Fruit fly (Drosophila melanogaster): ENCODE results near the gene CG32812.

CG32812 gene

dm6 chrX:1282433-1282832 is 4.7 kb upstream of the CG32812 start:
- TF ChIP-seq EcR (GFP tag; optimal IDR thresholded peaks at IDR 0.05) (no peak), CG8478 (optimal IDR thresholded peaks at IDR 0.05) (no peak), pan (optimal IDR thresholded peaks at IDR 0.05) (no peak), usp (GFP tag; optimal IDR thresholded peaks at IDR 0.05) (no peak), psq (optimal IDR thresholded peaks at IDR 0.05) (no peak)

- TF ChIP-seq psq (optimal IDR thresholded peaks at IDR 0.05) (no peak), usp (GFP tag; optimal IDR thresholded peaks at IDR 0.05) (no peak), CG8478 (optimal IDR thresholded peaks at IDR 0.05) (no peak), Dll (optimal IDR thresholded peaks at IDR 0.05) (no peak), pan (optimal IDR thresholded peaks at IDR 0.05) (no peak), EcR (GFP tag; optimal IDR thresholded peaks at IDR 0.05) (no peak)
These were observed 4.0 kb upstream of the CG32812 start for dm6 chrX:1282953-1283568.

- TF ChIP-seq EcR (GFP tag; optimal IDR thresholded peaks at IDR 0.05): no peak
- TF ChIP-seq Dll (optimal IDR thresholded peaks at IDR 0.05): no peak
- no peak for TF ChIP-seq usp (GFP tag; optimal IDR thresholded peaks at IDR 0.05)
These were observed 2.9 kb upstream of the CG32812 start for dm6 chrX:1284238-1284637.

dm6 chrX:1285273-1285672 is 1.8 kb upstream of the CG32812 start:
- no peak for TF ChIP-seq psq (optimal IDR thresholded peaks at IDR 0.05)
- no peak for TF ChIP-seq Dll (optimal IDR thresholded peaks at IDR 0.05)
- TF ChIP-seq CG8478 (optimal IDR thresholded peaks at IDR 0.05): no peak
- no peak for TF ChIP-seq EcR (GFP tag; optimal IDR thresholded peaks at IDR 0.05)
- no peak for TF ChIP-seq pan (optimal IDR thresholded peaks at IDR 0.05)
- no peak for TF ChIP-seq usp (GFP tag; optimal IDR thresholded peaks at IDR 0.05)

dm6 chrX:1286136-1286535 is 954 bp upstream of the CG32812 start:
- TF ChIP-seq CG8478 (optimal IDR thresholded peaks at IDR 0.05) (no peak), Dll (optimal IDR thresholded peaks at IDR 0.05) (no peak), EcR (GFP tag; optimal IDR thresholded peaks at IDR 0.05) (no peak), psq (optimal IDR thresholded peaks at IDR 0.05) (no peak), pan (optimal IDR thresholded peaks at IDR 0.05) (no peak), usp (GFP tag; optimal IDR thresholded peaks at IDR 0.05) (no peak)

- no peak for TF ChIP-seq psq (optimal IDR thresholded peaks at IDR 0.05)
- no peak for TF ChIP-seq Dll (optimal IDR thresholded peaks at IDR 0.05)
- TF ChIP-seq CG8478 (optimal IDR thresholded peaks at IDR 0.05): no peak
- TF ChIP-seq usp (GFP tag; optimal IDR thresholded peaks at IDR 0.05): no peak
- no peak for TF ChIP-seq pan (optimal IDR thresholded peaks at IDR 0.05)
- TF ChIP-seq EcR (GFP tag; optimal IDR thresholded peaks at IDR 0.05): no peak
These were observed 2.0 kb downstream of the CG32812 start for dm6 chrX:1288924-1289608.

dm6 chrX:1298287-1298686 is 11.2 kb downstream of the CG32812 start, which contains the start of gene CG32811:
Gene CG32811, minus strand, starts transcription at chrX:1298387.
- TF ChIP-seq Dll (optimal IDR thresholded peaks at IDR 0.05) (no peak), usp (GFP tag; optimal IDR thresholded peaks at IDR 0.05) (no peak), pan (optimal IDR thresholded peaks at IDR 0.05) (no peak), EcR (GFP tag; optimal IDR thresholded peaks at IDR 0.05) (no peak), CG8478 (optimal IDR thresholded peaks at IDR 0.05) (no peak), psq (optimal IDR thresholded peaks at IDR 0.05) (no peak)

- TF ChIP-seq CG8478 (optimal IDR thresholded peaks at IDR 0.05): no peak
- no peak for TF ChIP-seq Dll (optimal IDR thresholded peaks at IDR 0.05)
- no peak for TF ChIP-seq usp (GFP tag; optimal IDR thresholded peaks at IDR 0.05)
- TF ChIP-seq pan (optimal IDR thresholded peaks at IDR 0.05): no peak
- no peak for TF ChIP-seq psq (optimal IDR thresholded peaks at IDR 0.05)
- TF ChIP-seq EcR (GFP tag; optimal IDR thresholded peaks at IDR 0.05): no peak
These were observed 12.8 kb downstream of the CG32812 start for dm6 chrX:1299928-1300327.

dm6 chrX:1303961-1304360 is 16.9 kb downstream of the CG32812 start:
- TF ChIP-seq Dll (optimal IDR thresholded peaks at IDR 0.05) (no peak), psq (optimal IDR thresholded peaks at IDR 0.05) (no peak), EcR (GFP tag; optimal IDR thresholded peaks at IDR 0.05) (no peak), usp (GFP tag; optimal IDR thresholded peaks at IDR 0.05) (no peak), pan (optimal IDR thresholded peaks at IDR 0.05) (no peak), CG8478 (optimal IDR thresholded peaks at IDR 0.05) (no peak)

dm6 chrX:1308444-1308843 is 21.4 kb downstream of the CG32812 start:
- TF ChIP-seq CG8478 (optimal IDR thresholded peaks at IDR 0.05) (no peak), usp (GFP tag; optimal IDR thresholded peaks at IDR 0.05) (no peak), psq (optimal IDR thresholded peaks at IDR 0.05) (no peak), EcR (GFP tag; optimal IDR thresholded peaks at IDR 0.05) (no peak), pan (optimal IDR thresholded peaks at IDR 0.05) (no peak), Dll (optimal IDR thresholded peaks at IDR 0.05) (no peak)

- TF ChIP-seq Dll (optimal IDR thresholded peaks at IDR 0.05) (no peak), usp (GFP tag; optimal IDR thresholded peaks at IDR 0.05) (no peak), EcR (GFP tag; optimal IDR thresholded peaks at IDR 0.05) (no peak), psq (optimal IDR thresholded peaks at IDR 0.05) (no peak), pan (optimal IDR thresholded peaks at IDR 0.05) (no peak), CG8478 (optimal IDR thresholded peaks at IDR 0.05) (no peak)
These were observed 24.1 kb downstream of the CG32812 start for dm6 chrX:1311218-1311617.

- TF ChIP-seq Dll (optimal IDR thresholded peaks at IDR 0.05) (no peak), CG8478 (optimal IDR thresholded peaks at IDR 0.05) (no peak), usp (GFP tag; optimal IDR thresholded peaks at IDR 0.05) (no peak), pan (optimal IDR thresholded peaks at IDR 0.05) (no peak), psq (optimal IDR thresholded peaks at IDR 0.05) (no peak), EcR (GFP tag; optimal IDR thresholded peaks at IDR 0.05) (no peak)
These were observed 25.4 kb downstream of the CG32812 start for dm6 chrX:1312510-1312909.
